Fruit fly (Drosophila melanogaster) whole organism, prepupa: ENCODE data around the gene CG34161.

Experiments
- Blimp-1 ChIP-seq: fragments of 200-800 bp; sonication (Bioruptor generic); optimal IDR thresholded peaks from 3 replicates; lab custom pipeline; 2017; ENCODE audit warnings: missing biosample characterization, missing genetic modification characterization, mild to moderate bottlenecking, moderate library complexity, missing genetic modification reagents
- CG10631 ChIP-seq: fragments of 200-800 bp; sonication (Bioruptor generic); optimal IDR thresholded peaks from 2 replicates; lab custom pipeline; 2016; ENCODE audit warnings: missing biosample characterization, missing genetic modification characterization
- CG10669 ChIP-seq: fragments of 200-800 bp; sonication (Bioruptor generic); optimal IDR thresholded peaks from 3 replicates; lab custom pipeline; 2018; ENCODE audit warnings: missing biosample characterization, mild to moderate bottlenecking, missing genetic modification characterization, moderate library complexity
- CG11294 ChIP-seq: fragments of 200-800 bp; sonication (Bioruptor generic); IDR thresholded peaks from 2 replicates; pipeline ENCODE4 v1.3.6; 2022; ENCODE audit warnings: missing biosample characterization, missing genetic modification characterization
- CG11762 ChIP-seq: fragments of 200-800 bp; sonication (Bioruptor generic); optimal IDR thresholded peaks from 3 replicates; lab custom pipeline; 2016; ENCODE audit warnings: missing biosample characterization, missing genetic modification characterization; ENCODE audit not compliant: insufficient read depth
- CG11902 ChIP-seq: fragments of 200-800 bp; sonication (Bioruptor generic); optimal IDR thresholded peaks from 3 replicates; lab custom pipeline; 2016; ENCODE audit warnings: missing biosample characterization, missing genetic modification characterization
- CG15336 ChIP-seq: fragments of 200-800 bp; sonication (Bioruptor generic); IDR thresholded peaks from 2 replicates; pipeline ENCODE4 v1.3.6; 2022; ENCODE audit warnings: missing biosample characterization, missing genetic modification characterization
- CG1621 ChIP-seq: fragments of 200-800 bp; sonication (Bioruptor generic); optimal IDR thresholded peaks from 3 replicates; lab custom pipeline; 2018; ENCODE audit warnings: missing biosample characterization, mild to moderate bottlenecking, missing genetic modification characterization
- CG16779 ChIP-seq: fragments of 200-800 bp; sonication (Bioruptor generic); optimal IDR thresholded peaks from 3 replicates; lab custom pipeline; 2017; ENCODE audit warnings: missing biosample characterization, mild to moderate bottlenecking, missing genetic modification characterization
- CG3032 ChIP-seq: fragments of 200-800 bp; optimal IDR thresholded peaks from 2 replicates; lab custom pipeline; 2019; ENCODE audit warnings: missing biosample characterization, mild to moderate bottlenecking, missing genetic modification characterization, moderate library complexity
- CG31627 ChIP-seq: fragments of 200-800 bp; sonication (Bioruptor generic); optimal IDR thresholded peaks from 3 replicates; lab custom pipeline; 2016; ENCODE audit warnings: missing biosample characterization, missing genetic modification characterization
- CG32006 ChIP-seq: fragments of 200-800 bp; sonication (Bioruptor generic); optimal IDR thresholded peaks from 3 replicates; lab custom pipeline; 2017; ENCODE audit warnings: missing biosample characterization, mild to moderate bottlenecking, missing genetic modification characterization
- CG34406 ChIP-seq: fragments of 200-800 bp; sonication (Bioruptor generic); optimal IDR thresholded peaks from 3 replicates; lab custom pipeline; 2016; ENCODE audit warnings: missing biosample characterization, missing genetic modification characterization
- CG4318 ChIP-seq: fragments of 200-800 bp; sonication (Bioruptor generic); optimal IDR thresholded peaks from 3 replicates; lab custom pipeline; 2017; ENCODE audit warnings: missing biosample characterization, mild to moderate bottlenecking, missing genetic modification characterization
- CG6276 ChIP-seq: fragments of 200-800 bp; sonication (Bioruptor generic); optimal IDR thresholded peaks from 2 replicates; lab custom pipeline; 2017; ENCODE audit warnings: missing biosample characterization, mild to moderate bottlenecking, missing genetic modification characterization
- CG6792 ChIP-seq: fragments of 200-800 bp; sonication (Bioruptor generic); optimal IDR thresholded peaks from 3 replicates; lab custom pipeline; 2016; ENCODE audit warnings: missing biosample characterization, missing genetic modification characterization
- CG6808 ChIP-seq: fragments of 200-800 bp; sonication (Bioruptor generic); optimal IDR thresholded peaks from 3 replicates; lab custom pipeline; 2017; ENCODE audit warnings: missing biosample characterization, missing genetic modification characterization, mild to moderate bottlenecking, moderate library complexity, missing genetic modification reagents
- CG6854 ChIP-seq: fragments of 200-800 bp; sonication (Bioruptor generic); optimal IDR thresholded peaks from 2 replicates; lab custom pipeline; 2017; ENCODE audit warnings: missing biosample characterization, mild to moderate bottlenecking, missing genetic modification characterization
- CG7368 ChIP-seq: fragments of 200-800 bp; sonication (Bioruptor generic); optimal IDR thresholded peaks from 3 replicates; lab custom pipeline; 2016; ENCODE audit warnings: missing biosample characterization, missing genetic modification characterization
- CG8119 ChIP-seq: fragments of 200-800 bp; sonication (Bioruptor generic); IDR thresholded peaks from 3 replicates; pipeline ENCODE4 v1.3.6; 2022; ENCODE audit warnings: missing biosample characterization, missing genetic modification characterization
- CG8319 ChIP-seq: fragments of 200-800 bp; sonication (Bioruptor generic); optimal IDR thresholded peaks from 3 replicates; lab custom pipeline; 2016; ENCODE audit warnings: missing biosample characterization, missing genetic modification characterization
- CG8632 ChIP-seq: fragments of 200-800 bp; sonication (Bioruptor generic); optimal IDR thresholded peaks from 3 replicates; lab custom pipeline; 2016; ENCODE audit warnings: missing biosample characterization, missing genetic modification characterization
- Eip75B ChIP-seq: fragments of 200-800 bp; sonication (Bioruptor generic); optimal IDR thresholded peaks from 3 replicates; lab custom pipeline; 2016; ENCODE audit warnings: missing biosample characterization, missing genetic modification characterization
- Eip78C ChIP-seq: fragments of 200-800 bp; sonication (Bioruptor generic); peaks from one replicate; lab custom pipeline; 2016; ENCODE audit warnings: missing biosample characterization, missing genetic modification characterization
- Eip93F ChIP-seq: fragments of 200-800 bp; sonication (Bioruptor generic); optimal IDR thresholded peaks from 2 replicates; lab custom pipeline; 2016; ENCODE audit warnings: missing biosample characterization, mild to moderate bottlenecking, missing genetic modification characterization
- Ets21C ChIP-seq: fragments of 200-800 bp; sonication (Bioruptor generic); optimal IDR thresholded peaks from 3 replicates; lab custom pipeline; 2016; ENCODE audit warnings: missing biosample characterization, missing genetic modification characterization
- Ets96B ChIP-seq: fragments of 200-800 bp; optimal IDR thresholded peaks from 2 replicates; lab custom pipeline; 2019; ENCODE audit warnings: missing biosample characterization, mild to moderate bottlenecking, missing genetic modification characterization, moderate library complexity
- Gug ChIP-seq: fragments of 200-800 bp; sonication (Bioruptor generic); IDR thresholded peaks from 2 replicates; pipeline ENCODE4 v1.3.6; 2022; ENCODE audit warnings: missing biosample characterization, missing genetic modification characterization
- Hr38 ChIP-seq: sonication (Bioruptor generic); optimal IDR thresholded peaks from 2 replicates; lab custom pipeline; 2016; ENCODE audit warnings: missing biosample characterization, missing genetic modification characterization
- Hr39 ChIP-seq: fragments of 200-800 bp; sonication (Bioruptor generic); optimal IDR thresholded peaks from 2 replicates; lab custom pipeline; 2016; ENCODE audit warnings: missing biosample characterization, missing genetic modification characterization
- Met ChIP-seq: fragments of 200-800 bp; sonication (Bioruptor generic); optimal IDR thresholded peaks from 3 replicates; lab custom pipeline; 2016; ENCODE audit warnings: missing biosample characterization, missing genetic modification characterization
- OdsH ChIP-seq: fragments of 200-800 bp; sonication (Bioruptor generic); optimal IDR thresholded peaks from 3 replicates; lab custom pipeline; 2016; ENCODE audit warnings: missing biosample characterization, missing genetic modification characterization
- Sox15 ChIP-seq: fragments of 200-800 bp; sonication (Bioruptor generic); optimal IDR thresholded peaks from 3 replicates; lab custom pipeline; 2016; ENCODE audit warnings: missing biosample characterization, missing genetic modification characterization
- achi ChIP-seq: fragments of 200-800 bp; sonication (Bioruptor generic); optimal IDR thresholded peaks from 3 replicates; lab custom pipeline; 2016; ENCODE audit warnings: missing biosample characterization, missing genetic modification characterization
- acj6 ChIP-seq: fragments of 200-800 bp; sonication (Bioruptor generic); optimal IDR thresholded peaks from 3 replicates; lab custom pipeline; 2016; ENCODE audit warnings: missing biosample characterization, missing genetic modification characterization
- cyc ChIP-seq: fragments of 200-800 bp; sonication (Bioruptor generic); optimal IDR thresholded peaks from 3 replicates; lab custom pipeline; 2016; ENCODE audit warnings: missing biosample characterization, missing genetic modification characterization
- dac ChIP-seq: fragments of 200-800 bp; sonication (Bioruptor generic); optimal IDR thresholded peaks from 2 replicates; lab custom pipeline; 2017; ENCODE audit warnings: missing biosample characterization, mild to moderate bottlenecking, missing genetic modification characterization
- dsx ChIP-seq: fragments of 200-800 bp; optimal IDR thresholded peaks from 3 replicates; lab custom pipeline; 2019; ENCODE audit warnings: missing biosample characterization, mild to moderate bottlenecking, missing genetic modification characterization, moderate library complexity; ENCODE audit not compliant: poor library complexity, severe bottlenecking
- eg ChIP-seq: fragments of 200-800 bp; sonication (Bioruptor generic); IDR thresholded peaks from 3 replicates; pipeline ENCODE4 v1.3.6; 2022; ENCODE audit warnings: missing biosample characterization, missing genetic modification characterization
- esn ChIP-seq: fragments of 200-800 bp; sonication (Bioruptor generic); optimal IDR thresholded peaks from 2 replicates; lab custom pipeline; 2016; ENCODE audit warnings: missing biosample characterization, mild to moderate bottlenecking, missing genetic modification characterization, moderate library complexity
- fd85E ChIP-seq: fragments of 200-800 bp; sonication (Bioruptor generic); optimal IDR thresholded peaks from 3 replicates; lab custom pipeline; 2016; ENCODE audit warnings: missing biosample characterization, missing genetic modification characterization
- fkh ChIP-seq: fragments of 200-800 bp; sonication (Bioruptor generic); optimal IDR thresholded peaks from 3 replicates; lab custom pipeline; 2017; ENCODE audit warnings: missing biosample characterization, mild to moderate bottlenecking, missing genetic modification characterization, moderate library complexity
- pdm3 ChIP-seq: fragments of 200-800 bp; sonication (Bioruptor generic); optimal IDR thresholded peaks from 3 replicates; lab custom pipeline; 2016; ENCODE audit warnings: missing biosample characterization, missing genetic modification characterization
- ss ChIP-seq, 2 experiments: fragments of 200-800 bp; sonication (Bioruptor generic); optimal IDR thresholded peaks; 2 replicates in 1 of 2; 3 replicates in 1 of 2; lab custom pipeline; 2017 to 2018; ENCODE audit warnings: mild to moderate bottlenecking in 2 of 2, missing biosample characterization in 2 of 2, missing genetic modification characterization in 2 of 2, moderate library complexity in 1 of 2
- topi ChIP-seq: fragments of 200-800 bp; sonication (Bioruptor generic); optimal IDR thresholded peaks from 3 replicates; lab custom pipeline; 2016; ENCODE audit warnings: missing biosample characterization, missing genetic modification characterization
- vri ChIP-seq: fragments of 200-800 bp; sonication (Bioruptor generic); optimal IDR thresholded peaks from 3 replicates; lab custom pipeline; 2016; ENCODE audit warnings: missing biosample characterization, mild to moderate bottlenecking, missing genetic modification characterization

The CG34161 gene

DNA sequence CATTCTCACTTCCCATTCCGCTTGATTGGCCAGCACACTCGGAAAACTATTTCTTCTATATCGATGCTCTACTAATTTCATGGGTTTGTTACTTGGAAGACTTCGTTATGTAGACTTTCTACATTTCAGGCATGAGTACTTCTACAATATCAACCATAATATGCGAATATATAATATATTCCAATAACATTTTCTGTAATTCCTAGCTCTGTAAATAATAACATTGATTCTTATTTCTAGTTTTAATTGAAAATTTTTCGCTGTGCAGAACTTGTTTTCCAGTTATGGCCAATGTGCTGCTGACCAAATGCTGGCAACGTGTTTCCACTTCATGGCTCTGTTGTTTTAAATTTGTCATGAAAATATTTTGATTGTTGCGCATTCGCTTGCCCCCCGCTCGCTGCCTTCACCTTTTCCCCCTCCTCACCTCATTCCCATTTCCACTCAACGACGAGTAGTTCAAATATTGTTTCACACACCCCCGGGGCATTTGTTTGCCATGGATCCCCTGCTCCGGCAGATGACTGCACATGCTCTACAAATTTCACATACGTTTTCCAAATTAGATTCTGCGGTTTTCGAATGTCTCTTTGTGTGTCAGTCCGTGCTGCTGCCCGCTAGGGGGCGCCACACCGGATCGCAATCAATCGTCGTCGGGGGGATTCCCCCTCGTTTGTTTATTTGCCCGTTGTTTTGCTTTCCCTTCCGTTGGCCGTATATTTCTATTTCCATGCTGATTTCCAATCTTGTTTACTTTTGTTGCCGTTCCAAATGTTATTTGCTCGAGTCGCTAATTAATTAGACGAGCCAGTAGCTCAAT, 33.4 kb upstream of the CG34161 start (continued):
- TF ChIP-seq fkh (peak; percentile 48), CG1621 (no peak), CG11294 (GFP tag; lab: Robert Waterston, UW) (no peak), Gug (no peak), CG8319 (GFP tag; lab: Kevin White, UChicago) (no peak), topi (GFP tag; lab: Kevin White, UChicago) (no peak), acj6 (GFP tag; lab: Kevin White, UChicago) (peak; percentile 17), CG10631 (GFP tag; lab: Kevin White, UChicago) (peak; percentile 35), CG8119 (no peak), Hr39 (GFP tag; lab: Kevin White, UChicago) (no peak), OdsH (GFP tag; lab: Kevin White, UChicago) (peak; percentile 28), pdm3 (GFP tag; lab: Kevin White, UChicago) (peak; percentile 7), esn (GFP tag; lab: Kevin White, UChicago) (peak; percentile 3), ss (GFP tag; optimal IDR thresholded peaks at IDR 0.05; lab: Kevin White, UChicago) (no peak), Eip78C (peak; percentile 61), eg (0 out of 3 replicates have a peak, but pooled peaks have one; percentile 7), CG8632 (GFP tag; lab: Kevin White, UChicago) (no peak), CG11762 (GFP tag; lab: Kevin White, UChicago) (no peak)

DNA sequence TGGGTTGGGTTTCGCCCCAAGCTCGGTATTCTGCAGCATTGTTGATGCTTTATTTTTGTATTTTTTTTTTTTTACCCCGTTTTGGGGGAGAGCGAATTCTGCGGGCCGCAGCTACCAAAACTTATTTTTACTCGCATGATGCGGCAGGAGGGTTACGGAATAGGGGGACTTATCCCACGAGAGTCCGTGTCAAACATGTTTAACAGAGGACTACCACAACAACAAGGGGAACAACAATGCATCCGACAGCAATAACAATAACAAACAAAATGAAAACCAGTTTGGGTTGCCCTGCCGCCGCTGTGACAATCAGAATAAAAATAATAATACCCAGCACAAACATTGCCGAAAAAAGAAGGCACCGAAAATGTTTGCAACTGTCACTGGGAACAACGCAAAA, 31.6 kb upstream of the CG34161 start:
- TF ChIP-seq Ets96B (tag; lab: Kevin White, UChicago) (no peak), CG1621 (no peak), Blimp-1 (peak; percentile 19), CG3032 (no peak), eg (no peak), Eip93F (no peak), CG6854 (GFP tag; lab: Kevin White, UChicago) (peak; percentile 19), CG16779 (no peak), CG6808 (peak; percentile 16), Met (GFP tag; lab: Kevin White, UChicago) (no peak), Hr38 (GFP tag; lab: Kevin White, UChicago) (no peak), Eip75B (no peak), CG34406 (GFP tag; lab: Kevin White, UChicago) (no peak), cyc (no peak), CG31627 (no peak), dsx (GFP tag; lab: Kevin White, UChicago) (no peak), Ets21C (GFP tag; lab: Kevin White, UChicago) (no peak), CG4318 (GFP tag; lab: Kevin White, UChicago) (no peak), CG10669 (GFP tag; lab: Kevin White, UChicago) (no peak), vri (GFP tag; lab: Kevin White, UChicago) (no peak), acj6 (GFP tag; lab: Kevin White, UChicago) (no peak), CG8119 (no peak), CG8319 (GFP tag; lab: Kevin White, UChicago) (no peak), CG11902 (GFP tag; lab: Kevin White, UChicago) (no peak), CG8632 (GFP tag; lab: Kevin White, UChicago) (no peak), fd85E (no peak), CG32006 (GFP tag; lab: Kevin White, UChicago) (no peak), CG11294 (GFP tag; lab: Robert Waterston, UW) (no peak), CG15336 (GFP tag; lab: Robert Waterston, UW) (no peak), CG7368 (no peak), OdsH (GFP tag; lab: Kevin White, UChicago) (no peak), Gug (no peak), Hr39 (GFP tag; lab: Kevin White, UChicago) (no peak), CG10631 (GFP tag; lab: Kevin White, UChicago) (no peak), Sox15 (GFP tag; lab: Kevin White, UChicago) (no peak), dac (GFP tag; lab: Kevin White, UChicago) (no peak), ss (GFP tag; optimal IDR thresholded peaks at IDR 0.05; lab: Kevin White, UChicago) (peak in 1 of 2 experiments; percentile 2), CG6792 (GFP tag; lab: Kevin White, UChicago) (no peak), CG6276 (no peak), achi (GFP tag; lab: Kevin White, UChicago) (no peak), Eip78C (peak; percentile 17), pdm3 (GFP tag; lab: Kevin White, UChicago) (no peak), fkh (no peak)
